Worm (Caenorhabditis elegans) whole organism, L4 larva: ENCODE measurements around the gene B0432.10.

Source experiments
- arid-1 ChIP-seq: fragments of 200-800 bp; sonication (Bioruptor generic); conservative IDR thresholded peaks from 2 replicates; pipeline ENCODE4 v1.3.6; 2022; ENCODE audit warnings: missing genetic modification reagents, missing genetic modification characterization, missing compliant biosample characterization
- dpl-1 ChIP-seq: fragments of 150-350 bp; optimal IDR thresholded peaks from 2 replicates; lab custom pipeline; 2014; ENCODE audit warnings: missing biosample characterization, missing genetic modification reagents, missing genetic modification characterization
- nhr-77 ChIP-seq: fragments of 150-350 bp; optimal IDR thresholded peaks from 2 replicates; lab custom pipeline; 2014; ENCODE audit warnings: missing biosample characterization, missing genetic modification characterization
- ztf-11 ChIP-seq: fragments of 150-350 bp; optimal IDR thresholded peaks from 2 replicates; lab custom pipeline; 2014; ENCODE audit warnings: missing biosample characterization, missing genetic modification characterization

- TF ChIP-seq arid-1 (GFP tag; lab: Robert Waterston, UW), result no peak
- TF ChIP-seq dpl-1 (GFP tag; lab: Kevin White, UChicago), result no peak
- TF ChIP-seq nhr-77 (tag; lab: Kevin White, UChicago), result no peak
- TF ChIP-seq ztf-11, result no peak
These were observed 35.1 kb upstream of the B0432.10 start for ce11 chrII:321183-321582.
